Fruit fly (Drosophila melanogaster): ENCODE results near the gene Jhbp4.

DNA sequence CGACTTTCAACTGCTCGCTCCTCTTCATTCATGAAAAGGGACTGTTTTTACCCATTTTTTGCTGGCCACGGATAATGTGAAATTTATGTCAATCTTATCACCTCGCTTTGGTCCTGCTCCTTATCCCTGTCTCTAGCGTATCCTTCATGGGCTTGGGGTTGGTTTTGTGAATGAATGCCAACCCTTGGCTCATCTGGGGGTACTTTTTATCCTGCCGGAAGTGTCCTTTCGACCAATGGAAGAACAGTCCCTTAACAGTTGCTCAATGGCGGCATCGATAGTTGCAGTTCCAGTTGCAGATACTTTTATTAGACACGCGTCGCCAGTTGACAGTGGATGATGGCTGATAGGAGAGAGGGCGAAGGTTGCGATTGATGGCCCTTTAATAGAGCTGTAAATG is 29.7 kb upstream of the Jhbp4 start:
- TF ChIP-seq esg (GFP tag; conservative IDR thresholded peaks at IDR 0.05) (no peak), CG32772 (GFP tag; IDR thresholded peaks at IDR 0.05) (no peak), danr (GFP tag; IDR thresholded peaks at IDR 0.05) (no peak), CHES-1-like (GFP tag; optimal IDR thresholded peaks at IDR 0.05) (no peak), jing (GFP tag; optimal IDR thresholded peaks at IDR 0.05) (no peak), MESR4 (GFP tag; optimal IDR thresholded peaks at IDR 0.05) (no peak)
